Fruit fly (Drosophila melanogaster) whole organism, pupa: Measurements from ENCODE around the gene Tg.

Experiments
- CG8159 ChIP-seq: fragments of 200-800 bp; sonication (Bioruptor generic); optimal IDR thresholded peaks from 3 replicates; lab custom pipeline; 2018; ENCODE audit warnings: missing biosample characterization, mild to moderate bottlenecking, missing genetic modification characterization, moderate library complexity
- EcR ChIP-seq: fragments of 200-800 bp; sonication (Bioruptor generic); optimal IDR thresholded peaks from 3 replicates; lab custom pipeline; 2019; ENCODE audit warnings: missing biosample characterization, missing genetic modification characterization, mild to moderate bottlenecking, moderate library complexity, missing genetic modification reagents
- Ets98B ChIP-seq: fragments of 200-800 bp; sonication (Bioruptor generic); IDR thresholded peaks from 2 replicates; pipeline ENCODE4 v1.3.6; 2022; ENCODE audit warnings: missing biosample characterization, missing genetic modification characterization
- Pif1A ChIP-seq: fragments of 200-800 bp; sonication (Bioruptor generic); optimal IDR thresholded peaks from 3 replicates; lab custom pipeline; 2016; ENCODE audit warnings: missing biosample characterization, missing genetic modification characterization
- Snoo ChIP-seq: fragments of 200-800 bp; sonication (Bioruptor generic); optimal IDR thresholded peaks from 3 replicates; lab custom pipeline; 2017; ENCODE audit warnings: missing biosample characterization, mild to moderate bottlenecking, missing genetic modification characterization, inconsistent platforms
- fd96Ca ChIP-seq: fragments of 200-800 bp; sonication (Bioruptor generic); IDR thresholded peaks from 3 replicates; pipeline ENCODE4 v1.3.6; 2022; ENCODE audit warnings: missing biosample characterization, missing genetic modification characterization

DNA sequence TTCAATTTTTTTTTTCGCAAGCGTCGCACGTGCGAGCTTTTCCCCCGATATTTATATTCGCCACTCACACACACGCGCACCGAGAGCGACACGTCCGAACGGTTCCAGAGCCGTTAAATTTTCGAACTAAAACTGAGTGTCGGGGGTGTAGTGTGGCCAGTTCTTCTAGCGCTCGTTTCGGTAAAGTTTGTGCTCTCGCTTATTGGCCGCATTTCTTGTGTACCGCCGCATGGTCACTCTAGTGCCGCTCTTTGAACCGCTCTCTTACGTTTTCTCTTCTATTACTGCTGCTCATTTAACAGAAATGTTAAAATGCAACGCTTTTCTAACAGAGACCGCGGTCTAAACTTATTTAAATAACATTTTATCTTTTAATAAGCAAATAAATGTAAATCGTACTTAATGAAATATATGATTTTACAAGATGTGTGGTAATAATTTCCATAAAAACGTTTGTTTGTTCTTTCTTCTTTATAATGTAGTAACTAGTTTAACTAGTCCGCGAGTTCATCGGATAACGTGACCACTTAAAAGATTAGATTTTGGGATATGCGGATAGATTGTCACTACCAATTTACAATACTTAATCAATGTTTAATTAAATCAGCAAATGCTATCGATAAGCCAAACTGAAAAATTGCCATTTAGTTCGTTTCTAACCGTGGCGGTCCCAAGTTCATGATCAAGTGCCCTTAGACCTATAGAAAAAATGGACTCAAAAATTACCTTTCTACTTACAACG lies 27.0 kb upstream of the Tg start, which contains the start of gene Snoo:
- TF ChIP-seq Pif1A (GFP tag; lab: Kevin White, UChicago), result no peak
- no peak for TF ChIP-seq CG8159 (tag; lab: Kevin White, UChicago)
- no peak for TF ChIP-seq EcR (GFP tag; lab: Kevin White, UChicago)
- no peak for TF ChIP-seq Snoo (tag; lab: Kevin White, UChicago)
- TF ChIP-seq fd96Ca (GFP tag; lab: Robert Waterston, UW), result 0 out of 3 replicates have a peak, but pooled peaks have one; percentile 20
- TF ChIP-seq Ets98B (GFP tag; lab: Robert Waterston, UW), result peak; percentile 30; the same call in 1 of the 2 replicates
